Fruit fly (Drosophila melanogaster) whole organism, wandering third instar larva: ENCODE data around the gene mri.

ENCODE experiments used
- Abd-B ChIP-seq: fragments of >200 bp; optimal IDR thresholded peaks from 2 replicates; lab custom pipeline; 2017; ENCODE audit warnings: missing biosample characterization, missing genetic modification characterization
- CG32264 ChIP-seq: fragments of 200-800 bp; sonication (Bioruptor generic); optimal IDR thresholded peaks from 2 replicates; lab custom pipeline; 2016; ENCODE audit warnings: missing biosample characterization, missing genetic modification characterization
- Dfd ChIP-seq: fragments of >200 bp; optimal IDR thresholded peaks from 2 replicates; lab custom pipeline; 2017; ENCODE audit warnings: missing biosample characterization, missing genetic modification characterization
- Hnf4 ChIP-seq: fragments of 200-800 bp; sonication (Bioruptor generic); optimal IDR thresholded peaks from 2 replicates; lab custom pipeline; 2016; ENCODE audit warnings: missing biosample characterization, mild to moderate bottlenecking, missing genetic modification characterization
- OdsH ChIP-seq: fragments of 200-800 bp; sonication (Bioruptor generic); optimal IDR thresholded peaks from 2 replicates; lab custom pipeline; 2016; ENCODE audit warnings: missing biosample characterization, mild to moderate bottlenecking, missing genetic modification characterization
- br ChIP-seq: fragments of 200-800 bp; sonication (Bioruptor generic); optimal IDR thresholded peaks from 2 replicates; lab custom pipeline; 2016; ENCODE audit warnings: missing biosample characterization, missing genetic modification characterization
- ey ChIP-seq: fragments of 200-800 bp; sonication (Bioruptor generic); optimal IDR thresholded peaks from 2 replicates; lab custom pipeline; 2016; ENCODE audit warnings: missing biosample characterization, missing genetic modification characterization
- foxo ChIP-seq, 2 experiments: fragments of 200-800 bp; sonication (Bioruptor generic); optimal IDR thresholded peaks; 2 replicates in 1 of 2; 3 replicates in 1 of 2; lab custom pipeline; 2016 to 2017; ENCODE audit warnings: missing biosample characterization in 2 of 2, missing genetic modification characterization in 2 of 2
- fru ChIP-seq: fragments of 200-800 bp; sonication (Bioruptor generic); optimal IDR thresholded peaks from 3 replicates; lab custom pipeline; 2016; ENCODE audit warnings: missing biosample characterization, mild to moderate bottlenecking, missing genetic modification characterization
- lola ChIP-seq: fragments of >200 bp; optimal IDR thresholded peaks from 2 replicates; lab custom pipeline; 2017; ENCODE audit warnings: missing biosample characterization, missing genetic modification characterization

dm6 chr3L:153670-154069 lies 46.3 kb upstream of the mri start:
- TF ChIP-seq ey (GFP tag; lab: Kevin White, UChicago) (no peak), foxo (GFP tag; optimal IDR thresholded peaks at IDR 0.05; lab: Kevin White, UChicago) (no peak), Dfd (no peak), Hnf4 (no peak), fru (no peak), CG32264 (no peak), br (GFP tag; lab: Kevin White, UChicago) (no peak), Abd-B (no peak), lola (GFP tag; lab: Kevin White, UChicago) (no peak), OdsH (GFP tag; lab: Kevin White, UChicago) (no peak)
